Fruit fly (Drosophila melanogaster) whole organism, embryonic: ENCODE data around the gene CG14219.

Experiments used
- Atf-2 ChIP-seq: fragments of 200-800 bp; sonication (Bioruptor generic); optimal IDR thresholded peaks from 2 replicates; lab custom pipeline; 2016; ENCODE audit warnings: missing biosample characterization, missing genetic modification characterization
- BEAF-32 ChIP-seq: fragments of 200-800 bp; sonication (Bioruptor generic); optimal IDR thresholded peaks from 3 replicates; lab custom pipeline; 2017; ENCODE audit warnings: missing biosample characterization, missing genetic modification characterization, mild to moderate bottlenecking, moderate library complexity, missing genetic modification reagents
- CG10147 ChIP-seq: fragments of 200-800 bp; sonication (Bioruptor generic); optimal IDR thresholded peaks from 2 replicates; lab custom pipeline; 2019; ENCODE audit warnings: missing biosample characterization, mild to moderate bottlenecking, missing genetic modification characterization, moderate library complexity
- CG10209 ChIP-seq: fragments of 200-800 bp; sonication (Bioruptor generic); optimal IDR thresholded peaks from 3 replicates; lab custom pipeline; 2017; ENCODE audit warnings: missing biosample characterization, mild to moderate bottlenecking, missing genetic modification characterization, missing genetic modification reagents
- CG10321 ChIP-seq: fragments of 200-800 bp; sonication (Bioruptor generic); IDR thresholded peaks from 2 replicates; pipeline ENCODE4 v1.3.6; 2022; ENCODE audit warnings: missing biosample characterization, missing genetic modification characterization
- CG11247 ChIP-seq: fragments of 200-800 bp; sonication (Bioruptor generic); IDR thresholded peaks from 2 replicates; pipeline ENCODE4 v1.3.6; 2022; ENCODE audit warnings: missing biosample characterization, missing genetic modification characterization
- CG11723 ChIP-seq: fragments of 200-800 bp; sonication (Bioruptor generic); optimal IDR thresholded peaks from 2 replicates; lab custom pipeline; 2017; ENCODE audit warnings: missing biosample characterization, mild to moderate bottlenecking, missing genetic modification characterization
- CG12071 ChIP-seq: fragments of 200-800 bp; sonication (Bioruptor generic); optimal IDR thresholded peaks from 3 replicates; lab custom pipeline; 2018; ENCODE audit warnings: missing biosample characterization, mild to moderate bottlenecking, missing genetic modification characterization
- CG14667 ChIP-seq: fragments of 200-800 bp; sonication (Bioruptor generic); IDR thresholded peaks from 2 replicates; pipeline ENCODE4 v1.3.6; 2022; ENCODE audit warnings: missing biosample characterization, missing genetic modification characterization
- CG14860 ChIP-seq: fragments of 200-800 bp; sonication (Bioruptor generic); IDR thresholded peaks from 3 replicates; pipeline ENCODE4 v1.3.6; 2022; ENCODE audit warnings: missing biosample characterization, missing genetic modification characterization; ENCODE audit not compliant: partially characterized antibody
- CG16779 ChIP-seq: fragments of 200-800 bp; sonication (Bioruptor generic); IDR thresholded peaks from 2 replicates; pipeline ENCODE4 v1.3.6; 2022; ENCODE audit warnings: missing biosample characterization, missing genetic modification characterization
- CG16813 ChIP-seq: fragments of 200-800 bp; sonication (Bioruptor generic); IDR thresholded peaks from 3 replicates; pipeline ENCODE4 v1.3.6; 2022; ENCODE audit warnings: missing biosample characterization, missing genetic modification characterization; ENCODE audit not compliant: partially characterized antibody
- CG2120 ChIP-seq: fragments of 200-800 bp; sonication (Bioruptor generic); optimal IDR thresholded peaks from 3 replicates; lab custom pipeline; 2016; ENCODE audit warnings: missing biosample characterization, missing genetic modification characterization
- CG31224 ChIP-seq: fragments of 200-800 bp; sonication (Bioruptor generic); IDR thresholded peaks from 2 replicates; pipeline ENCODE4 v1.3.6; 2022; ENCODE audit warnings: missing biosample characterization, missing genetic modification characterization
- CG6254 ChIP-seq: fragments of 200-800 bp; sonication (Bioruptor generic); optimal IDR thresholded peaks from 3 replicates; lab custom pipeline; 2017; ENCODE audit warnings: mild to moderate bottlenecking, missing biosample characterization, missing genetic modification reagents, missing genetic modification characterization
- CG8359 ChIP-seq: fragments of 200-800 bp; sonication (Bioruptor generic); optimal IDR thresholded peaks from 2 replicates; lab custom pipeline; 2017; ENCODE audit warnings: missing biosample characterization, mild to moderate bottlenecking, missing genetic modification characterization, borderline replicate concordance
- CG9932 ChIP-seq: fragments of 200-800 bp; sonication (Bioruptor generic); IDR thresholded peaks from 2 replicates; pipeline ENCODE4 v1.3.6; 2022; ENCODE audit warnings: missing biosample characterization, missing genetic modification characterization
- Camta ChIP-seq: fragments of 200-800 bp; sonication (Bioruptor generic); optimal IDR thresholded peaks from 2 replicates; lab custom pipeline; 2016; ENCODE audit warnings: missing biosample characterization, missing genetic modification characterization
- Chrac-16 ChIP-seq: fragments of 200-800 bp; sonication (Bioruptor generic); optimal IDR thresholded peaks from 3 replicates; lab custom pipeline; 2016; ENCODE audit warnings: missing biosample characterization, missing genetic modification characterization
- CkIIα-i1 ChIP-seq: fragments of 200-800 bp; sonication (Bioruptor generic); IDR thresholded peaks from 2 replicates; pipeline ENCODE4 v1.3.6; 2022; ENCODE audit warnings: missing biosample characterization, missing genetic modification characterization
- D19A ChIP-seq: fragments of 200-800 bp; optimal IDR thresholded peaks from 3 replicates; lab custom pipeline; 2019; ENCODE audit warnings: missing biosample characterization, mild to moderate bottlenecking, missing genetic modification characterization, moderate library complexity
- Deaf1 ChIP-seq: fragments of 200-800 bp; optimal IDR thresholded peaks from 3 replicates; lab custom pipeline; 2019; ENCODE audit warnings: missing biosample characterization, mild to moderate bottlenecking, missing genetic modification characterization, moderate library complexity
- Dp ChIP-seq: fragments of 200-800 bp; sonication (Bioruptor generic); optimal IDR thresholded peaks from 2 replicates; lab custom pipeline; 2018; ENCODE audit warnings: missing biosample characterization, mild to moderate bottlenecking, missing genetic modification characterization, moderate library complexity
- MBD-R2 ChIP-seq: fragments of 200-800 bp; sonication (Bioruptor generic); IDR thresholded peaks from 2 replicates; pipeline ENCODE4 v1.3.6; 2022; ENCODE audit warnings: missing biosample characterization, missing genetic modification characterization
- Med ChIP-seq: fragments of 200-800 bp; sonication (Bioruptor generic); peaks from one replicate; lab custom pipeline; 2016; ENCODE audit warnings: missing biosample characterization, missing genetic modification characterization, mild to moderate bottlenecking, inconsistent platforms, moderate library complexity
- NC2α ChIP-seq: fragments of 200-800 bp; sonication (Bioruptor generic); optimal IDR thresholded peaks from 2 replicates; lab custom pipeline; 2016; ENCODE audit warnings: missing biosample characterization, missing genetic modification characterization
- Opbp ChIP-seq: fragments of 200-800 bp; sonication (Bioruptor generic); IDR thresholded peaks from 3 replicates; pipeline ENCODE4 v1.3.6; 2022; ENCODE audit warnings: missing biosample characterization, missing genetic modification characterization; ENCODE audit not compliant: partially characterized antibody
- Trl ChIP-seq, 3 experiments: fragments of >200 bp in 2 of 3; fragments of 200-800 bp in 1 of 3; sonication (Bioruptor generic) in 1 of 3; optimal IDR thresholded peaks; 2 replicates in 1 of 3; 3 replicates in 2 of 3; lab custom pipeline; 2016 to 2017; ENCODE audit warnings: missing biosample characterization in 1 of 3, missing genetic modification characterization in 1 of 3
- YL-1 ChIP-seq: fragments of 200-800 bp; sonication (Bioruptor generic); optimal IDR thresholded peaks from 3 replicates; lab custom pipeline; 2017; ENCODE audit warnings: missing biosample characterization, mild to moderate bottlenecking, missing genetic modification characterization
- ato ChIP-seq: fragments of 200-800 bp; sonication (Bioruptor generic); IDR thresholded peaks from 2 replicates; pipeline ENCODE4 v1.3.6; 2022; ENCODE audit warnings: missing biosample characterization, missing genetic modification characterization; ENCODE audit not compliant: partially characterized antibody
- bab2 ChIP-seq: fragments of 200-800 bp; sonication (Bioruptor generic); optimal IDR thresholded peaks from 2 replicates; lab custom pipeline; 2016; ENCODE audit warnings: missing biosample characterization, missing genetic modification characterization
- cad ChIP-seq: fragments of >200 bp; optimal IDR thresholded peaks from 2 replicates; lab custom pipeline; 2017; ENCODE audit warnings: missing biosample characterization, missing genetic modification characterization
- chinmo ChIP-seq: fragments of 200-800 bp; sonication (Bioruptor generic); IDR thresholded peaks from 4 replicates; pipeline ENCODE4 v1.3.6; 2022; ENCODE audit warnings: missing biosample characterization, missing genetic modification characterization; ENCODE audit not compliant: partially characterized antibody
- dimm ChIP-seq: fragments of 200-800 bp; sonication (Bioruptor generic); IDR thresholded peaks from 2 replicates; pipeline ENCODE4 v1.3.6; 2022; ENCODE audit warnings: missing biosample characterization, missing genetic modification characterization
- fd64A ChIP-seq: fragments of 200-800 bp; sonication (Bioruptor generic); optimal IDR thresholded peaks from 3 replicates; lab custom pipeline; 2018; ENCODE audit warnings: missing biosample characterization, mild to moderate bottlenecking, missing genetic modification characterization
- fru ChIP-seq: fragments of >200 bp; optimal IDR thresholded peaks from 2 replicates; lab custom pipeline; 2017
- hth ChIP-seq: fragments of >200 bp; optimal IDR thresholded peaks from 2 replicates; lab custom pipeline; 2017; ENCODE audit warnings: inconsistent platforms
- insv ChIP-seq, 2 experiments: fragments of 200-800 bp; sonication (Bioruptor generic); optimal IDR thresholded peaks; 3 replicates each; lab custom pipeline; 2016 to 2018; ENCODE audit warnings: missing biosample characterization in 2 of 2, missing genetic modification characterization in 2 of 2
- kah ChIP-seq: fragments of 200-800 bp; sonication (Bioruptor generic); optimal IDR thresholded peaks from 2 replicates; lab custom pipeline; 2018; ENCODE audit warnings: missing biosample characterization, mild to moderate bottlenecking, missing genetic modification characterization
- lov ChIP-seq, 2 experiments: fragments of 200-800 bp in 1 of 2; fragments of >200 bp in 1 of 2; sonication (Bioruptor generic) in 1 of 2; IDR thresholded peaks in 1 of 2; optimal IDR thresholded peaks in 1 of 2; 2 replicates in 1 of 2; 3 replicates in 1 of 2; pipeline versions ENCODE4 v1.3.6 to Lab custom; 2017 to 2022; ENCODE audit warnings: missing biosample characterization in 1 of 2, missing genetic modification characterization in 1 of 2
- oc ChIP-seq: fragments of 200-800 bp; sonication (Bioruptor generic); optimal IDR thresholded peaks from 2 replicates; lab custom pipeline; 2018; ENCODE audit warnings: missing biosample characterization, mild to moderate bottlenecking, missing genetic modification characterization, moderate library complexity
- pum ChIP-seq: fragments of 200-800 bp; sonication (Bioruptor generic); optimal IDR thresholded peaks from 2 replicates; lab custom pipeline; 2016; ENCODE audit warnings: missing biosample characterization, missing genetic modification characterization
- sna ChIP-seq: fragments of 200-800 bp; sonication (Bioruptor generic); IDR thresholded peaks from 2 replicates; pipeline ENCODE4 v1.3.6; 2022; ENCODE audit warnings: missing biosample characterization, missing genetic modification characterization; ENCODE audit not compliant: partially characterized antibody
- sug ChIP-seq: fragments of 200-800 bp; optimal IDR thresholded peaks from 2 replicates; lab custom pipeline; 2019; ENCODE audit warnings: missing biosample characterization, mild to moderate bottlenecking, missing genetic modification characterization, moderate library complexity
- tna ChIP-seq: fragments of 200-800 bp; sonication (Bioruptor generic); IDR thresholded peaks from 2 replicates; pipeline ENCODE4 v1.3.6; 2022; ENCODE audit warnings: missing biosample characterization, missing genetic modification characterization; ENCODE audit not compliant: partially characterized antibody
- tup ChIP-seq: fragments of 200-800 bp; sonication (Bioruptor generic); optimal IDR thresholded peaks from 2 replicates; lab custom pipeline; 2016; ENCODE audit warnings: missing biosample characterization, mild to moderate bottlenecking, missing genetic modification characterization, moderate library complexity
- vnd ChIP-seq: fragments of 200-800 bp; sonication (Bioruptor generic); IDR thresholded peaks from 3 replicates; pipeline ENCODE4 v1.3.6; 2022; ENCODE audit warnings: missing biosample characterization, missing genetic modification characterization; ENCODE audit not compliant: partially characterized antibody
- yki ChIP-seq: fragments of >200 bp; optimal IDR thresholded peaks from 3 replicates; lab custom pipeline; 2018

CG14219 gene

DNA sequence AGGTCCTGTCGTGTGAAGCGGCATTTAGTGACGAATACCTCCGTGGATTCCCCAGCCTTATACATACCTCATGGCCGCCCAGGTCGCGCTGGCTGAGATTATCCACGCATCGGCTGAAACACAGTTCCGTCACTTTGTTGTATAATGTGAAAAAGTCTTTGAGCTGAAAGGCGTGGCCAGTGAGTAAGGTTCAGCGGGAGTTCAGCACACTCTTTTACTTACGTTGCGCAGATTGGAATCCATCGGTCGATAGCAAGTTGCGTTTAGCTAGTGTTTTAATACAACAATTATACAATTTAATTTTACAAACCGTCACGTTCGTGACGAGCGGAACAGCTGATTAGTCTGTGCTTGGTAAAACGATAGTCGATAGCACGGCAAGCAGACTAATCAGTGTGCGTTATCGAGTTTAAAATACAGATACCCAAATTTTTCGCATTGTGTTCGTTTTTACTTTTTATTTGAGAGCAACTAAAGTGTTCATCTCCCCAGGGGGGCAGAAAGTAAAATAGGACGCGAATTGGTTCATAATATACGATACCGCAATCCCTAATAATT lies 28.3 kb upstream of the CG14219 start, which contains the start of the genes Pstk and Tim9b (continued):
- no peak for TF ChIP-seq Deaf1 (tag; lab: Kevin White, UChicago)
- TF ChIP-seq kah (GFP tag; lab: Kevin White, UChicago): no peak
- no peak for TF ChIP-seq cad (GFP tag; lab: Kevin White, UChicago)
- TF ChIP-seq Atf-2 (GFP tag; lab: Kevin White, UChicago): no peak
- TF ChIP-seq oc: no peak
- TF ChIP-seq sug: no peak
- TF ChIP-seq Med (GFP tag; lab: Kevin White, UChicago): no peak
- no peak for TF ChIP-seq insv (GFP tag; optimal IDR thresholded peaks at IDR 0.05; lab: Kevin White, UChicago)
- no peak for TF ChIP-seq hth (lab: Kevin White, UChicago)
- no peak for TF ChIP-seq Trl (optimal IDR thresholded peaks at IDR 0.05; lab: Kevin White, UChicago)
- no peak for TF ChIP-seq Trl (GFP tag; optimal IDR thresholded peaks at IDR 0.05; lab: Kevin White, UChicago)
- TF ChIP-seq CG10209: no peak
- TF ChIP-seq sna (GFP tag; lab: Robert Waterston, UW): 0 out of 2 replicates have a peak, but pooled peaks have one; percentile 46
- TF ChIP-seq CkIIα-i1: no peak
- no peak for TF ChIP-seq yki (lab: Kevin White, UChicago)
- TF ChIP-seq CG16779 (GFP tag; lab: Robert Waterston, UW): no peak
- TF ChIP-seq bab2 (GFP tag; lab: Kevin White, UChicago): no peak
- TF ChIP-seq fd64A: no peak
- TF ChIP-seq Chrac-16 (GFP tag; lab: Kevin White, UChicago): no peak
- TF ChIP-seq CG16813 (GFP tag; lab: Robert Waterston, UW): peak; percentile 45; the same call in 1 of the 3 replicates
- no peak for TF ChIP-seq pum (GFP tag; lab: Kevin White, UChicago)
- TF ChIP-seq CG10147 (GFP tag; lab: Kevin White, UChicago): no peak
- TF ChIP-seq CG12071 (GFP tag; lab: Kevin White, UChicago): no peak
- peak; percentile 77 for TF ChIP-seq Dp (GFP tag; lab: Kevin White, UChicago)
- no peak for TF ChIP-seq CG11247 (GFP tag; lab: Robert Waterston, UW)
- TF ChIP-seq lov (optimal IDR thresholded peaks at IDR 0.05; lab: Kevin White, UChicago): no peak
- TF ChIP-seq lov (GFP tag; IDR thresholded peaks at IDR 0.05; lab: Robert Waterston, UW): no peak
- TF ChIP-seq tup: no peak
- TF ChIP-seq CG10321 (GFP tag; lab: Robert Waterston, UW): no peak
- peak; percentile 55 for TF ChIP-seq BEAF-32 (GFP tag; lab: Kevin White, UChicago)
- no peak for TF ChIP-seq CG9932 (GFP tag; lab: Robert Waterston, UW)

dm6 chrX:19615990-19616663 lies 26.2 kb upstream of the CG14219 start, which contains the start of gene CG14210:
Gene CG14210 (plus strand): TSS chrX:19616196.
- TF ChIP-seq MBD-R2 (GFP tag; lab: Robert Waterston, UW) (peak; percentile 70), CG8359 (GFP tag; lab: Kevin White, UChicago) (no peak), CG14860 (GFP tag; lab: Robert Waterston, UW) (peak; percentile 52; the same call in 2 of the 3 replicates), tna (GFP tag; lab: Robert Waterston, UW) (peak; percentile 83), YL-1 (GFP tag; lab: Kevin White, UChicago) (peak; percentile 52), NC2α (no peak), fru (lab: Kevin White, UChicago) (no peak), CG2120 (GFP tag; lab: Kevin White, UChicago) (no peak), dimm (GFP tag; lab: Robert Waterston, UW) (no peak), CG6254 (GFP tag; lab: Kevin White, UChicago) (no peak), chinmo (0 out of 4 replicates have a peak, but pooled peaks have one; percentile 55), vnd (GFP tag; lab: Robert Waterston, UW) (peak; percentile 65), CG11723 (GFP tag; lab: Kevin White, UChicago) (no peak), ato (peak; percentile 69), Opbp (GFP tag; lab: Robert Waterston, UW) (peak; percentile 72; the same call in 2 of the 3 replicates), Camta (GFP tag; lab: Kevin White, UChicago) (no peak), CG14667 (GFP tag; lab: Robert Waterston, UW) (no peak), CG16813 (GFP tag; lab: Robert Waterston, UW) (peak; percentile 62), D19A (no peak), CG31224 (GFP tag; lab: Robert Waterston, UW) (no peak)
